Worm (Caenorhabditis elegans) whole organism, young adult: Measurements from ENCODE around the gene F35B3.4.

Experiments used
- K12H6.12 ChIP-seq: fragments of 200-800 bp; sonication (Bioruptor generic); optimal IDR thresholded peaks from 2 replicates; lab custom pipeline; 2018; ENCODE audit warnings: mild to moderate bottlenecking, missing genetic modification characterization, missing compliant biosample characterization
- Y53G8AR.9 ChIP-seq: fragments of 200-800 bp; sonication (Bioruptor generic); conservative IDR thresholded peaks from 2 replicates; pipeline ENCODE4 v1.3.6; 2022; ENCODE audit warnings: missing genetic modification reagents, missing genetic modification characterization, missing compliant biosample characterization
- Y56A3A.18 ChIP-seq: fragments of 200-800 bp; sonication (Bioruptor generic); IDR thresholded peaks from 2 replicates; pipeline ENCODE4 v1.3.6; 2022; ENCODE audit warnings: missing genetic modification reagents, missing genetic modification characterization, missing compliant biosample characterization
- Y67H2A.10 ChIP-seq: fragments of 200-800 bp; sonication (Bioruptor generic); conservative IDR thresholded peaks from 2 replicates; pipeline ENCODE4 v1.3.6; 2022; ENCODE audit warnings: missing genetic modification reagents, missing genetic modification characterization, missing compliant biosample characterization
- Y95B8A.8 ChIP-seq: fragments of 200-800 bp; sonication (Bioruptor generic); IDR thresholded peaks from 2 replicates; pipeline ENCODE4 v1.3.6; 2022; ENCODE audit warnings: missing genetic modification reagents, missing genetic modification characterization, missing compliant biosample characterization
- athp-1 ChIP-seq: sonication (generic microtip); optimal IDR thresholded peaks from 2 replicates; lab custom pipeline; 2017; ENCODE audit warnings: mild to moderate bottlenecking, missing genetic modification characterization, missing compliant biosample characterization
- bed-2 ChIP-seq: fragments of 200-800 bp; sonication (Bioruptor generic); IDR thresholded peaks from 2 replicates; pipeline ENCODE4 v1.3.6; 2022; ENCODE audit warnings: missing genetic modification reagents, missing genetic modification characterization, missing compliant biosample characterization
- ceh-100 ChIP-seq: fragments of 200-800 bp; sonication (Bioruptor generic); IDR thresholded peaks from 2 replicates; pipeline ENCODE4 v1.3.6; 2022; ENCODE audit warnings: missing genetic modification reagents, missing genetic modification characterization, missing compliant biosample characterization
- ceh-27 ChIP-seq: fragments of 200-800 bp; sonication (Bioruptor generic); optimal IDR thresholded peaks from 2 replicates; lab custom pipeline; 2018; ENCODE audit warnings: mild to moderate bottlenecking, missing genetic modification characterization, moderate library complexity, missing compliant biosample characterization
- ceh-91 ChIP-seq: fragments of 200-800 bp; sonication (Bioruptor generic); IDR thresholded peaks from 2 replicates; pipeline ENCODE4 v1.3.6; 2022; ENCODE audit warnings: missing genetic modification reagents, missing genetic modification characterization, missing compliant biosample characterization
- dpff-1 ChIP-seq: sonication (generic microtip); optimal IDR thresholded peaks from 2 replicates; lab custom pipeline; 2017; ENCODE audit warnings: mild to moderate bottlenecking, missing genetic modification characterization, missing compliant biosample characterization
- hmg-20 ChIP-seq: fragments of 200-800 bp; sonication (Bioruptor generic); IDR thresholded peaks from 2 replicates; pipeline ENCODE4 v1.3.6; 2022; ENCODE audit warnings: missing genetic modification reagents, missing genetic modification characterization, missing compliant biosample characterization
- hrde-1 ChIP-seq: sonication (generic microtip); optimal IDR thresholded peaks from 2 replicates; lab custom pipeline; 2016; ENCODE audit warnings: missing genetic modification characterization, mild to moderate bottlenecking, missing compliant biosample characterization, moderate library complexity, missing genotype, missing genetic modification reagents, borderline replicate concordance
- let-607 ChIP-seq, 2 experiments: fragments of 200-800 bp in 1 of 2; sonication (Bioruptor generic) in 1 of 2; sonication (generic microtip) in 1 of 2; optimal IDR thresholded peaks; 2 replicates each; lab custom pipeline; 2016 to 2018; ENCODE audit warnings: mild to moderate bottlenecking in 2 of 2, missing compliant biosample characterization in 2 of 2, missing genetic modification characterization in 2 of 2, moderate library complexity in 2 of 2, missing genotype in 1 of 2
- madf-6 ChIP-seq: fragments of 200-800 bp; sonication (Bioruptor generic); IDR thresholded peaks from 2 replicates; pipeline ENCODE4 v1.3.6; 2022; ENCODE audit warnings: missing genetic modification reagents, missing genetic modification characterization, missing compliant biosample characterization
- mxl-1 ChIP-seq: sonication (generic microtip); optimal IDR thresholded peaks from 2 replicates; lab custom pipeline; 2016; ENCODE audit warnings: missing genetic modification characterization, missing compliant biosample characterization
- nfya-2 ChIP-seq: fragments of 200-800 bp; sonication (Bioruptor generic); IDR thresholded peaks from 2 replicates; pipeline ENCODE4 v1.3.6; 2022; ENCODE audit warnings: missing genetic modification reagents, missing genetic modification characterization, missing compliant biosample characterization
- nhr-179 ChIP-seq: sonication (generic microtip); optimal IDR thresholded peaks from 2 replicates; lab custom pipeline; 2016; ENCODE audit warnings: mild to moderate bottlenecking, missing genetic modification characterization, missing compliant biosample characterization
- rcor-1 ChIP-seq: fragments of 200-800 bp; sonication (Bioruptor generic); IDR thresholded peaks from 2 replicates; pipeline ENCODE4 v1.3.6; 2022; ENCODE audit warnings: missing genetic modification reagents, missing genetic modification characterization, missing compliant biosample characterization
- sdz-38 ChIP-seq: sonication (generic microtip); optimal IDR thresholded peaks from 2 replicates; lab custom pipeline; 2016; ENCODE audit warnings: missing genotype, missing genetic modification characterization, missing compliant biosample characterization
- snpc-4 ChIP-seq, 5 experiments: fragments of 150-350 bp in 1 of 5; sonication (generic microtip) in 4 of 5; optimal IDR thresholded peaks; 2 replicates each; lab custom pipeline; 2014 to 2018; ENCODE audit warnings: missing genetic modification characterization in 5 of 5, missing biosample characterization in 3 of 5, antibody characterized with exemption in 2 of 5, mild to moderate bottlenecking in 2 of 5, missing compliant biosample characterization in 2 of 5, missing genotype in 2 of 5, moderate library complexity in 2 of 5, missing genetic modification reagents in 1 of 5
- sptf-2 ChIP-seq: fragments of 200-800 bp; sonication (Bioruptor generic); optimal IDR thresholded peaks from 2 replicates; lab custom pipeline; 2018; ENCODE audit warnings: mild to moderate bottlenecking, missing genetic modification characterization, missing compliant biosample characterization
- tlf-1 ChIP-seq: fragments of 200-800 bp; sonication (Bioruptor generic); optimal IDR thresholded peaks from 2 replicates; lab custom pipeline; 2018; ENCODE audit warnings: mild to moderate bottlenecking, missing genetic modification characterization, missing compliant biosample characterization
- unc-130 ChIP-seq: sonication (generic microtip); optimal IDR thresholded peaks from 2 replicates; lab custom pipeline; 2016; ENCODE audit warnings: missing genetic modification reagents, missing genetic modification characterization, missing compliant biosample characterization
- unc-62 ChIP-seq: fragments of 150-350 bp; optimal IDR thresholded peaks from 2 replicates; lab custom pipeline; 2014; ENCODE audit warnings: missing biosample characterization, missing genetic modification reagents, missing genetic modification characterization
- xnd-1 ChIP-seq: sonication (generic microtip); optimal IDR thresholded peaks from 2 replicates; lab custom pipeline; 2016; ENCODE audit warnings: missing genotype, missing genetic modification reagents, missing genetic modification characterization, missing compliant biosample characterization
- ztf-26 ChIP-seq: sonication (generic microtip); optimal IDR thresholded peaks from 2 replicates; lab custom pipeline; 2017; ENCODE audit warnings: missing genetic modification characterization, missing compliant biosample characterization

The F35B3.4 gene

ce11 chrX:16978308-16978707 is 42.5 kb downstream of the F35B3.4 start, which contains the start of gene mbl-1:
Gene mbl-1 (plus strand): TSS chrX:16978608.
- TF ChIP-seq nfya-2 (GFP tag; lab: Robert Waterston, UW): no peak
- no peak for TF ChIP-seq sptf-2
- no peak for TF ChIP-seq sdz-38 (tag; lab: Kevin White, UChicago)
- TF ChIP-seq hrde-1 (tag; lab: Kevin White, UChicago): no peak
- TF ChIP-seq snpc-4 (GFP tag; optimal IDR thresholded peaks at IDR 0.05; lab: Kevin White, UChicago): no peak
- TF ChIP-seq snpc-4 (tag; optimal IDR thresholded peaks at IDR 0.05; lab: Kevin White, UChicago): no peak
- no peak for TF ChIP-seq mxl-1 (tag; lab: Kevin White, UChicago)
- no peak for TF ChIP-seq ceh-100 (GFP tag; lab: Robert Waterston, UW)
- no peak for TF ChIP-seq rcor-1 (GFP tag; lab: Robert Waterston, UW)
- TF ChIP-seq Y67H2A.10 (GFP tag; lab: Robert Waterston, UW): no peak
- TF ChIP-seq unc-62 (GFP tag; lab: Kevin White, UChicago): no peak
- TF ChIP-seq hmg-20: no peak

DNA sequence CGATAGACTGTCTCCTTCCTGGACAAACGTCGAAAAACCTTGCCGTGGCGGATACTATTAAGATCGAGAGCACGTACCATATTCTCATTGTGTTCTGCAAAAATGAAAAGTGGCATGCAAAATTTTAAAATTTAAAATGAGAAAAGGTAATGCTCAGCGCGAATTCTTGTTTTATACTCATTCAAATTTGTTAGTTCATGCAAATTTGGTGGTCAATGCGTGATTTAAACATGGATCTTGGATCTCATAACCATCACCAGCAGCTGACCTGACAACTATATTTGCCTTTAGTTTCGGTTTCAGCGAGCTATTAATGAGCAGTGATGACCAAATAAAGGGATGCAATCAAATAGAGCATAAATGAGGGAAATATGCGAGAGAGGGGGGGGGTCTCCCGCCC is 44.7 kb downstream of the F35B3.4 start, which contains the start of gene F52G3.5:
TSS of gene F52G3.5 (minus strand) at position 101 of the 400 bp plus-strand sequence.
- TF ChIP-seq ceh-91 (GFP tag; lab: Robert Waterston, UW): no peak
- TF ChIP-seq tlf-1 (GFP tag; lab: Kevin White, UChicago): no peak
- no peak for TF ChIP-seq Y95B8A.8 (GFP tag; lab: Robert Waterston, UW)
- TF ChIP-seq K12H6.12 (tag; lab: Kevin White, UChicago): no peak
- no peak for TF ChIP-seq bed-2 (GFP tag; lab: Robert Waterston, UW)
- no peak for TF ChIP-seq Y56A3A.18 (GFP tag; lab: Robert Waterston, UW)
- no peak for TF ChIP-seq ceh-27
- no peak for TF ChIP-seq madf-6 (GFP tag; lab: Robert Waterston, UW)
- TF ChIP-seq let-607 (tag; optimal IDR thresholded peaks at IDR 0.05; lab: Kevin White, UChicago): no peak
- no peak for TF ChIP-seq dpff-1 (tag; lab: Kevin White, UChicago)
- TF ChIP-seq xnd-1 (tag; lab: Kevin White, UChicago): no peak
- no peak for TF ChIP-seq rcor-1 (GFP tag; lab: Robert Waterston, UW)
- TF ChIP-seq Y53G8AR.9 (GFP tag; lab: Robert Waterston, UW): no peak
- TF ChIP-seq unc-62 (GFP tag; lab: Kevin White, UChicago): no peak
- no peak for TF ChIP-seq unc-130 (GFP tag; lab: Kevin White, UChicago)
- TF ChIP-seq ztf-26 (tag; lab: Kevin White, UChicago): no peak
- no peak for TF ChIP-seq nhr-179 (tag; lab: Kevin White, UChicago)
- no peak for TF ChIP-seq athp-1
